Worm (Caenorhabditis elegans) whole organism, L2 larva: ENCODE data around the gene F54D12.8.

Experiments used
- F13H6.1 ChIP-seq: sonication (generic microtip); optimal IDR thresholded peaks from 2 replicates; lab custom pipeline; 2016; ENCODE audit warnings: missing genetic modification characterization, missing compliant biosample characterization
- ama-1 ChIP-seq: fragments of 150-350 bp; optimal IDR thresholded peaks from 2 replicates; lab custom pipeline; 2018; ENCODE audit warnings: inconsistent platforms
- blmp-1 ChIP-seq: sonication (generic microtip); optimal IDR thresholded peaks from 2 replicates; lab custom pipeline; 2017; ENCODE audit warnings: missing genetic modification characterization, mild to moderate bottlenecking, missing compliant biosample characterization, antibody characterized with exemption, moderate library complexity; ENCODE audit not compliant: insufficient read depth
- nhr-6 ChIP-seq: fragments of 150-350 bp; optimal IDR thresholded peaks from 2 replicates; lab custom pipeline; 2014; ENCODE audit warnings: missing biosample characterization, missing genetic modification characterization

DNA sequence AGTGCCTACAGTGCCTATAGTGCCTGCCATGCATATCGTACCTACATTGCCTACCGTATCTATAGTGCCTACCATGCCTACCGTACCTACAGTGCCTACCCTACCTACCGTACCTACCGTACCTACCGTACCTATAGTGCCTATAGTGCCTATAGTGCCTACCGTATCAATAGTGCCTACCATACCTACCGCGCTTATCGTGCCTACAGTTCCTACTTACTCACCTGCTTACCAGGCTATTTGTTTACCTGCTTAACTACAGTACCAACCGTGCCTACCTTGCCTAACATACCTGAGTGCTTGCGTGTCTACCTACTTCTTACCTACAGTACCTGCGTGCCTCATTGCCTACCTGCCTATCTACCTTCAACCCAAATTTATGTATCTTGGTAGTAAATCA, 43.6 kb upstream of the F54D12.8 start:
- TF ChIP-seq nhr-6 (no peak), ama-1 (lab: Kevin White, UChicago) (no peak), F13H6.1 (tag; lab: Kevin White, UChicago) (no peak), blmp-1 (tag; lab: Kevin White, UChicago) (no peak)
